Worm (Caenorhabditis elegans) whole organism, L1 larva: ENCODE measurements around the gene B0252.8.
A peak's percentile ranks its signal among the peaks of the same experiment; 100 is the strongest.

Experiments used
- C04F5.9 ChIP-seq: sonication (generic microtip); optimal IDR thresholded peaks from 2 replicates; lab custom pipeline; 2016; ENCODE audit warnings: missing genetic modification characterization, missing compliant biosample characterization
- C16A3.4 ChIP-seq: fragments of 150-350 bp; optimal IDR thresholded peaks from 2 replicates; lab custom pipeline; 2014; ENCODE audit warnings: missing biosample characterization, missing genetic modification characterization
- C34B4.2 ChIP-seq: sonication (generic microtip); optimal IDR thresholded peaks from 2 replicates; lab custom pipeline; 2017; ENCODE audit warnings: mild to moderate bottlenecking, missing genetic modification characterization, missing compliant biosample characterization
- alr-1 ChIP-seq: fragments of 200-800 bp; sonication (Bioruptor generic); optimal IDR thresholded peaks from 2 replicates; lab custom pipeline; 2018; ENCODE audit warnings: borderline replicate concordance, mild to moderate bottlenecking, missing genetic modification characterization, missing compliant biosample characterization
- ceh-88 ChIP-seq: fragments of 200-800 bp; sonication (Bioruptor generic); IDR thresholded peaks from 2 replicates; pipeline ENCODE4 v1.3.6; 2022; ENCODE audit warnings: missing genetic modification characterization, missing compliant biosample characterization
- ceh-90 ChIP-seq: sonication (generic microtip); optimal IDR thresholded peaks from 2 replicates; lab custom pipeline; 2016; ENCODE audit warnings: missing genetic modification characterization, missing compliant biosample characterization
- dpl-1 ChIP-seq, 3 experiments: fragments of 150-350 bp in 2 of 3; sonication (generic microtip) in 1 of 3; optimal IDR thresholded peaks; 2 replicates each; lab custom pipeline; 2014 to 2017; ENCODE audit warnings: missing biosample characterization in 3 of 3, missing genetic modification characterization in 3 of 3, missing genetic modification reagents in 3 of 3
- dsc-1 ChIP-seq: sonication (generic microtip); optimal IDR thresholded peaks from 2 replicates; lab custom pipeline; 2016; ENCODE audit warnings: mild to moderate bottlenecking, missing genetic modification characterization, missing compliant biosample characterization
- efl-1 ChIP-seq, 4 experiments: fragments of 150-350 bp; optimal IDR thresholded peaks in 3 of 4; peaks in 1 of 4; 1 replicate in 1 of 4; 2 replicates in 3 of 4; lab custom pipeline; 2014; ENCODE audit warnings: missing biosample characterization in 2 of 4, missing genetic modification characterization in 2 of 4, missing genetic modification reagents in 2 of 4
- egl-13 ChIP-seq: sonication (generic microtip); optimal IDR thresholded peaks from 2 replicates; lab custom pipeline; 2016; ENCODE audit warnings: missing genotype, missing genetic modification reagents, missing genetic modification characterization, missing compliant biosample characterization
- egl-27 ChIP-seq, 2 experiments: fragments of 150-350 bp in 1 of 2; sonication (generic microtip); optimal IDR thresholded peaks; 3 replicates each; lab custom pipeline; 2017 to 2018; ENCODE audit warnings: missing biosample characterization in 2 of 2, missing genetic modification characterization in 2 of 2, missing genetic modification reagents in 2 of 2
- elt-2 ChIP-seq: sonication (generic microtip); optimal IDR thresholded peaks from 2 replicates; lab custom pipeline; 2016; ENCODE audit warnings: missing genetic modification characterization, mild to moderate bottlenecking, inconsistent platforms, missing compliant biosample characterization, missing genetic modification reagents
- elt-3 ChIP-seq, 6 experiments: fragments of 150-350 bp in 1 of 6; sonication (generic microtip); optimal IDR thresholded peaks; 2 replicates each; lab custom pipeline; 2017 to 2018; ENCODE audit warnings: missing biosample characterization in 6 of 6, missing genetic modification characterization in 6 of 6, inconsistent platforms in 1 of 6
- fkh-8 ChIP-seq: sonication (generic microtip); optimal IDR thresholded peaks from 2 replicates; lab custom pipeline; 2016; ENCODE audit warnings: mild to moderate bottlenecking, missing genetic modification characterization, missing compliant biosample characterization
- grh-1 ChIP-seq: fragments of 200-800 bp; sonication (Bioruptor generic); IDR thresholded peaks from 2 replicates; pipeline ENCODE4 v1.3.6; 2022; ENCODE audit warnings: missing genetic modification reagents, missing genetic modification characterization, missing compliant biosample characterization
- irx-1 ChIP-seq: sonication (generic microtip); optimal IDR thresholded peaks from 2 replicates; lab custom pipeline; 2016; ENCODE audit warnings: missing genetic modification characterization, missing compliant biosample characterization
- isw-1 ChIP-seq: fragments of 200-800 bp; sonication (Bioruptor generic); IDR thresholded peaks from 2 replicates; pipeline ENCODE4 v1.3.6; 2022; ENCODE audit warnings: missing genetic modification characterization, missing compliant biosample characterization
- lin-13 ChIP-seq: fragments of 150-350 bp; optimal IDR thresholded peaks from 2 replicates; lab custom pipeline; 2014; ENCODE audit warnings: missing biosample characterization, missing genetic modification reagents, missing genetic modification characterization
- lin-14 ChIP-seq: fragments of 200-800 bp; sonication (Bioruptor generic); optimal IDR thresholded peaks from 2 replicates; lab custom pipeline; 2018; ENCODE audit warnings: mild to moderate bottlenecking, missing genetic modification characterization, moderate library complexity, missing compliant biosample characterization
- lin-15B ChIP-seq: fragments of 150-350 bp; sonication (generic microtip); optimal IDR thresholded peaks from 3 replicates; lab custom pipeline; 2014; ENCODE audit warnings: missing biosample characterization, missing genetic modification characterization
- mdl-1 ChIP-seq, 2 experiments: fragments of 150-350 bp; optimal IDR thresholded peaks; 2 replicates each; lab custom pipeline; 2014 to 2017; ENCODE audit warnings: missing biosample characterization in 2 of 2, missing genetic modification characterization in 2 of 2, inconsistent platforms in 1 of 2
- mep-1 ChIP-seq: fragments of 150-350 bp; optimal IDR thresholded peaks from 2 replicates; lab custom pipeline; 2014; ENCODE audit warnings: missing biosample characterization, missing genetic modification characterization
- nhr-11 ChIP-seq: fragments of 150-350 bp; optimal IDR thresholded peaks from 2 replicates; lab custom pipeline; 2014; ENCODE audit warnings: missing biosample characterization, missing genetic modification characterization
- nhr-19 ChIP-seq: fragments of 200-800 bp; sonication (Bioruptor generic); conservative IDR thresholded peaks from 2 replicates; pipeline ENCODE4 v1.3.6; 2022; ENCODE audit warnings: missing genetic modification characterization, missing compliant biosample characterization
- nhr-71 ChIP-seq: sonication (generic microtip); optimal IDR thresholded peaks from 2 replicates; lab custom pipeline; 2016; ENCODE audit warnings: mild to moderate bottlenecking, missing genetic modification characterization, moderate library complexity, missing compliant biosample characterization
- nhr-76 ChIP-seq: sonication (generic microtip); optimal IDR thresholded peaks from 2 replicates; lab custom pipeline; 2017; ENCODE audit warnings: missing biosample characterization, missing genetic modification characterization
- nhr-84 ChIP-seq: sonication (generic microtip); optimal IDR thresholded peaks from 2 replicates; lab custom pipeline; 2017; ENCODE audit warnings: missing biosample characterization, missing genetic modification characterization
- pax-3 ChIP-seq: fragments of 200-800 bp; sonication (Bioruptor generic); optimal IDR thresholded peaks from 2 replicates; lab custom pipeline; 2018; ENCODE audit warnings: mild to moderate bottlenecking, missing genetic modification characterization, moderate library complexity, missing compliant biosample characterization
- skn-1 ChIP-seq: fragments of 150-350 bp; optimal IDR thresholded peaks from 2 replicates; lab custom pipeline; 2014; ENCODE audit warnings: missing biosample characterization, missing genetic modification characterization
- snpc-4 ChIP-seq: fragments of 150-350 bp; optimal IDR thresholded peaks from 2 replicates; lab custom pipeline; 2014; ENCODE audit warnings: missing biosample characterization, missing genetic modification characterization
- tbx-2 ChIP-seq: sonication (generic microtip); optimal IDR thresholded peaks from 2 replicates; lab custom pipeline; 2016; ENCODE audit warnings: missing genetic modification characterization, missing compliant biosample characterization
- tlp-1 ChIP-seq: fragments of 150-350 bp; optimal IDR thresholded peaks from 2 replicates; lab custom pipeline; 2014; ENCODE audit warnings: missing biosample characterization, missing genetic modification characterization
- unc-86 ChIP-seq: sonication (generic microtip); optimal IDR thresholded peaks from 2 replicates; lab custom pipeline; 2016; ENCODE audit warnings: missing genetic modification characterization, missing compliant biosample characterization
- ztf-11 ChIP-seq, 2 experiments: sonication (generic microtip); optimal IDR thresholded peaks; 2 replicates each; lab custom pipeline; 2016 to 2017; ENCODE audit warnings: missing genetic modification characterization in 2 of 2, missing biosample characterization in 1 of 2, missing compliant biosample characterization in 1 of 2

The B0252.8 gene

ce11 chrII:6930072-6930471 is 14.1 kb downstream of the B0252.8 start:
- TF ChIP-seq dpl-1 (GFP tag; optimal IDR thresholded peaks at IDR 0.05; lab: Kevin White, UChicago) (no peak), nhr-71 (tag; lab: Kevin White, UChicago) (peak; percentile 1), snpc-4 (peak; percentile 19), lin-14 (GFP tag; lab: Kevin White, UChicago) (peak; percentile 17), mep-1 (tag; lab: Kevin White, UChicago) (peak; percentile 7), C16A3.4 (no peak)
- TF ChIP-seq, all 84 proteins: peak for 4

DNA sequence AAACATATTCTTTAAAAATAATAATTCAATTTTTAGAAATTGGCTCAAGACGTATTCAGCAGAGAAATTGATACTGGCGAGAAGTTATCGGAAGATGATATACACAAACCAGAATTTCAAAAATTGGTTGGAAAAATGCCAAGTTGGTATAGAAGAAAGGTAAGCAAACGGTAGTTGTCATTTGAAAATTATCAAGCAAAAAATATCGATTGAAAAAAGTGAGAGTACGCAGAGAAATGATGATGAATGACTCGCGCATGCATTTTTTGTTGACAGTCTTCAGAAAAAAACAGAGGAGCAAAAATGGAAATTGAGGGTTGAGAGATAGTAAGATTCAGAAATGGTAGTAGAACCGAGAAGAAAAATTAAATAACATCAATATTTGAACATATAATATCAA is 17.0 kb downstream of the B0252.8 start:
- TF ChIP-seq mdl-1 (tag; optimal IDR thresholded peaks at IDR 0.05; lab: Kevin White, UChicago) (no peak), elt-3 (tag; optimal IDR thresholded peaks at IDR 0.05; lab: Kevin White, UChicago) (no peak), efl-1 (optimal IDR thresholded peaks at IDR 0.05; lab: Kevin White, UChicago) (no peak), efl-1 (GFP tag; optimal IDR thresholded peaks at IDR 0.05 in 1 of 2; lab: Kevin White, UChicago) (peak in 1 of 2 experiments; percentile 11)

DNA sequence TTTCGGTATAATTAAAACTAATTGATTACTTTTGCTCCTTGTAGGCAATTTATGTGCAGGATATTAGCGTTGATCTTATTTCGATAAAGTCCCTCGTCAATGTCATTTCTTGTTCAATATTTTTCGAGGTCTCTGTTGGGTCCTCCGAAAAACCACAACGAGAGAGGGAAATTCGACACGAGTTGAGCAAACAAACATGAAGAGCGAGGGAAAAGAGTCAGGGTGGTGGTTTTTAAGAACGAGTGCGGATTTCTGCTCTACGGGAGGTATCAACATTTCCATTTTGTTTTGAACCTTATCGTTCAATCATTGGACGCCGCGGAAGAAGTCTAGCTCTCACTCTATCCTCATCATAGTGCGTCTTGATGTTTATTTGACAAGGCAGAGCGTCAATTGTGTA is 18.8 kb downstream of the B0252.8 start:
- TF ChIP-seq lin-15B (tag; lab: Kevin White, UChicago) (no peak), lin-14 (GFP tag; lab: Kevin White, UChicago) (peak; percentile 5)

- TF ChIP-seq egl-13 (tag; lab: Kevin White, UChicago) (peak; percentile 19), C04F5.9 (tag; lab: Kevin White, UChicago) (no peak), unc-86 (tag; lab: Kevin White, UChicago) (peak; percentile 36), ceh-88 (GFP tag; lab: Robert Waterston, UW) (no peak), dsc-1 (tag; lab: Kevin White, UChicago) (peak; percentile 41), efl-1 (optimal IDR thresholded peaks at IDR 0.05; lab: Kevin White, UChicago) (no peak), efl-1 (GFP tag; optimal IDR thresholded peaks at IDR 0.05 in 1 of 2; lab: Kevin White, UChicago) (peak in 1 of 2 experiments; percentile 88), tbx-2 (tag; lab: Kevin White, UChicago) (peak; percentile 29), ztf-11 (tag; optimal IDR thresholded peaks at IDR 0.05; lab: Kevin White, UChicago) (peak in 1 of 2 experiments; percentile 50)
Observed at ce11 chrII:6935975-6936374, 20.0 kb downstream of the B0252.8 start.

ce11 chrII:6936528-6936927 is 20.6 kb downstream of the B0252.8 start:
- TF ChIP-seq alr-1 (tag; lab: Kevin White, UChicago) (no peak), efl-1 (optimal IDR thresholded peaks at IDR 0.05; lab: Kevin White, UChicago) (no peak), efl-1 (GFP tag; optimal IDR thresholded peaks at IDR 0.05 in 1 of 2; lab: Kevin White, UChicago) (peak in 1 of 2 experiments; percentile 71), ceh-90 (no peak), C34B4.2 (tag; lab: Kevin White, UChicago) (no peak), elt-2 (tag; lab: Kevin White, UChicago) (no peak), skn-1 (tag; lab: Kevin White, UChicago) (no peak), nhr-19 (GFP tag; lab: Robert Waterston, UW) (no peak), dsc-1 (tag; lab: Kevin White, UChicago) (no peak), nhr-71 (tag; lab: Kevin White, UChicago) (peak; percentile 4), nhr-11 (no peak)

ce11 chrII:6937057-6937456 is 21.1 kb downstream of the B0252.8 start:
- TF ChIP-seq fkh-8 (tag; lab: Kevin White, UChicago) (peak; percentile 2), lin-13 (GFP tag; lab: Kevin White, UChicago) (no peak), nhr-84 (no peak), dsc-1 (tag; lab: Kevin White, UChicago) (peak; percentile 32)

DNA sequence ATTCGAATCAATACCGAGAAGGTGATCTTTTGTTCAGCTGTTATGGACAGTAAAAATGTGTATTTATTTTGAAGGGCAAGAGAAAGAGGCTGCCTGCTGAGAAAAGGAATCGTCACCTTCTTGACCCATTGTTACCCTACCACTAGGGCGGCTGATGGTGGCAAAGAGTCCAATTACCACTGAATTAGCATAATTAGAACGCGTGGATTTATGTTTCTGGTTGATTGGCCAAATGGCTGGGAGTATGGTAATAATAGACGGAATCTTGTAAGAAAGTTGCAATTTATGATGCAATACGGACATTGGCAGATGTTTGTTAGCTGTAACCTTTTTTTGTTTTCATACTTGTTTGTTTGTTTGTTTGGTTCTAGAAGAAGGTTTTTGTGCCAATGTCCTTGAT is 23.9 kb downstream of the B0252.8 start:
- TF ChIP-seq grh-1 (GFP tag; lab: Robert Waterston, UW), result no peak
- TF ChIP-seq isw-1 (GFP tag; lab: Robert Waterston, UW), result no peak
- no peak for TF ChIP-seq nhr-84
- no peak for TF ChIP-seq nhr-76
- no peak for TF ChIP-seq egl-27 (tag; optimal IDR thresholded peaks at IDR 0.05; lab: Kevin White, UChicago)
- TF ChIP-seq pax-3 (tag; lab: Kevin White, UChicago), result no peak
- no peak for TF ChIP-seq irx-1 (tag; lab: Kevin White, UChicago)
- TF ChIP-seq tlp-1, result no peak
- TF ChIP-seq lin-14 (GFP tag; lab: Kevin White, UChicago), result peak; percentile 3
